Worm (Caenorhabditis elegans) whole organism, L4 larva: ENCODE measurements around the gene F53B7.7.

Experiments
- D1046.2 ChIP-seq: fragments of 200-800 bp; sonication (Bioruptor generic); IDR thresholded peaks from 2 replicates; pipeline ENCODE4 v1.3.6; 2022; ENCODE audit warnings: missing genetic modification characterization, missing compliant biosample characterization
- F10B5.3 ChIP-seq: sonication (generic microtip); optimal IDR thresholded peaks from 2 replicates; lab custom pipeline; 2016; ENCODE audit warnings: mild to moderate bottlenecking, missing genetic modification characterization, missing compliant biosample characterization
- F37D6.2 ChIP-seq: sonication (generic microtip); optimal IDR thresholded peaks from 2 replicates; lab custom pipeline; 2016; ENCODE audit warnings: mild to moderate bottlenecking, missing genetic modification characterization, missing compliant biosample characterization
- F49E8.2 ChIP-seq: sonication (generic microtip); optimal IDR thresholded peaks from 2 replicates; lab custom pipeline; 2016; ENCODE audit warnings: missing compliant biosample characterization, mild to moderate bottlenecking, missing genetic modification characterization, borderline replicate concordance
- R02D3.7 ChIP-seq: fragments of 150-350 bp; sonication (generic microtip); optimal IDR thresholded peaks from 3 replicates; lab custom pipeline; 2014; ENCODE audit warnings: missing biosample characterization, missing genetic modification characterization
- ama-1 ChIP-seq: fragments of 150-350 bp; optimal IDR thresholded peaks from 2 replicates; lab custom pipeline; 2014; ENCODE audit warnings: inconsistent platforms, mixed read lengths
- ceh-20 ChIP-seq: fragments of 200-800 bp; sonication (Bioruptor generic); IDR thresholded peaks from 2 replicates; pipeline ENCODE4 v1.3.6; 2022; ENCODE audit warnings: missing genetic modification reagents, missing genetic modification characterization, missing compliant biosample characterization
- ceh-44 ChIP-seq: fragments of 200-800 bp; sonication (Bioruptor generic); IDR thresholded peaks from 2 replicates; pipeline ENCODE4 v1.3.6; 2022; ENCODE audit warnings: missing genetic modification reagents, missing genetic modification characterization, missing compliant biosample characterization
- ceh-62 ChIP-seq: sonication (generic microtip); optimal IDR thresholded peaks from 2 replicates; lab custom pipeline; 2017; ENCODE audit warnings: missing biosample characterization, missing genetic modification characterization
- ceh-82 ChIP-seq: sonication (generic microtip); optimal IDR thresholded peaks from 2 replicates; lab custom pipeline; 2017; ENCODE audit warnings: missing biosample characterization, missing genetic modification characterization
- ctbp-1 ChIP-seq: fragments of 200-800 bp; sonication (Bioruptor generic); IDR thresholded peaks from 2 replicates; pipeline ENCODE4 v1.3.6; 2022; ENCODE audit warnings: missing genetic modification reagents, missing genetic modification characterization, missing compliant biosample characterization
- daf-16 ChIP-seq, 3 experiments: sonication (generic microtip); optimal IDR thresholded peaks; 2 replicates each; lab custom pipeline; 2016 to 2017; ENCODE audit warnings: missing genetic modification characterization in 3 of 3, missing genetic modification reagents in 3 of 3, mild to moderate bottlenecking in 2 of 3, missing compliant biosample characterization in 2 of 3, missing biosample characterization in 1 of 3, moderate library complexity in 1 of 3
- daf-19 ChIP-seq: fragments of 200-800 bp; sonication (Bioruptor generic); conservative IDR thresholded peaks from 2 replicates; pipeline ENCODE4 v1.3.6; 2022; ENCODE audit warnings: missing genetic modification characterization, missing compliant biosample characterization
- dmd-6 ChIP-seq: fragments of 200-800 bp; sonication (Bioruptor generic); IDR thresholded peaks from 2 replicates; pipeline ENCODE4 v1.3.6; 2022; ENCODE audit warnings: missing genetic modification reagents, missing genetic modification characterization, missing compliant biosample characterization
- duxl-1 ChIP-seq: sonication (generic microtip); optimal IDR thresholded peaks from 2 replicates; lab custom pipeline; 2016; ENCODE audit warnings: mild to moderate bottlenecking, missing genetic modification characterization, moderate library complexity, missing compliant biosample characterization; ENCODE audit not compliant: poor library complexity
- dve-1 ChIP-seq: sonication (generic microtip); optimal IDR thresholded peaks from 2 replicates; lab custom pipeline; 2017; ENCODE audit warnings: antibody characterized with exemption, mild to moderate bottlenecking, missing genetic modification characterization, missing compliant biosample characterization; ENCODE audit not compliant: insufficient read depth
- hif-1 ChIP-seq, 2 experiments: sonication (generic microtip); optimal IDR thresholded peaks; 2 replicates each; lab custom pipeline; 2016 to 2017; ENCODE audit warnings: missing compliant biosample characterization in 2 of 2, missing genetic modification characterization in 2 of 2, missing genetic modification reagents in 2 of 2, missing genotype in 2 of 2, mild to moderate bottlenecking in 1 of 2
- hlh-11 ChIP-seq: fragments of 200-800 bp; sonication (Bioruptor generic); optimal IDR thresholded peaks from 2 replicates; lab custom pipeline; 2018; ENCODE audit warnings: mild to moderate bottlenecking, missing genetic modification characterization, missing compliant biosample characterization
- hlh-30 ChIP-seq: sonication (generic microtip); optimal IDR thresholded peaks from 2 replicates; lab custom pipeline; 2017; ENCODE audit warnings: antibody characterized with exemption, mild to moderate bottlenecking, missing genetic modification characterization, missing compliant biosample characterization; ENCODE audit not compliant: insufficient read depth
- jun-1 ChIP-seq: fragments of 150-350 bp; optimal IDR thresholded peaks from 2 replicates; lab custom pipeline; 2014; ENCODE audit warnings: missing biosample characterization, missing genetic modification reagents, missing genetic modification characterization
- lin-13 ChIP-seq: fragments of 150-350 bp; optimal IDR thresholded peaks from 2 replicates; lab custom pipeline; 2014; ENCODE audit warnings: missing biosample characterization, missing genetic modification reagents, missing genetic modification characterization
- lin-29 ChIP-seq: fragments of 200-800 bp; sonication (Bioruptor generic); IDR thresholded peaks from 2 replicates; pipeline ENCODE4 v1.3.6; 2022; ENCODE audit warnings: missing genetic modification reagents, missing genetic modification characterization, missing compliant biosample characterization
- lin-38 ChIP-seq: fragments of 200-800 bp; sonication (Bioruptor generic); IDR thresholded peaks from 2 replicates; pipeline ENCODE4 v1.3.6; 2022; ENCODE audit warnings: missing genetic modification reagents, missing genetic modification characterization, missing compliant biosample characterization
- lin-39 ChIP-seq: fragments of 150-350 bp; optimal IDR thresholded peaks from 2 replicates; lab custom pipeline; 2014; ENCODE audit warnings: missing biosample characterization, missing genetic modification reagents, missing genetic modification characterization
- lir-3 ChIP-seq: sonication (generic microtip); optimal IDR thresholded peaks from 2 replicates; lab custom pipeline; 2016; ENCODE audit warnings: mild to moderate bottlenecking, missing genetic modification characterization, missing compliant biosample characterization
- lsy-2 ChIP-seq, 2 experiments: fragments of 150-350 bp in 1 of 2; sonication (generic microtip) in 1 of 2; optimal IDR thresholded peaks; 2 replicates each; lab custom pipeline; 2014 to 2017; ENCODE audit warnings: missing biosample characterization in 2 of 2, missing genetic modification characterization in 2 of 2
- madf-9 ChIP-seq: fragments of 200-800 bp; sonication (Bioruptor generic); conservative IDR thresholded peaks from 2 replicates; pipeline ENCODE4 v1.3.6; 2022; ENCODE audit warnings: missing genetic modification reagents, missing genetic modification characterization, missing compliant biosample characterization
- mdl-1 ChIP-seq, 2 experiments: fragments of 150-350 bp in 1 of 2; sonication (generic microtip) in 1 of 2; optimal IDR thresholded peaks; 2 replicates each; lab custom pipeline; 2014 to 2017; ENCODE audit warnings: missing biosample characterization in 2 of 2, missing genetic modification characterization in 2 of 2
- mep-1 ChIP-seq: fragments of 150-350 bp; sonication (generic microtip); optimal IDR thresholded peaks from 3 replicates; lab custom pipeline; 2014; ENCODE audit warnings: missing biosample characterization, missing genetic modification characterization
- mes-2 ChIP-seq: sonication (generic microtip); optimal IDR thresholded peaks from 2 replicates; lab custom pipeline; 2016; ENCODE audit warnings: missing genotype, mild to moderate bottlenecking, missing genetic modification characterization, missing compliant biosample characterization; ENCODE audit not compliant: poor library complexity, severe bottlenecking
- mxl-2 ChIP-seq: fragments of 200-800 bp; sonication (Bioruptor generic); conservative IDR thresholded peaks from 2 replicates; pipeline ENCODE4 v1.3.6; 2022; ENCODE audit warnings: missing genetic modification reagents, missing genetic modification characterization, missing compliant biosample characterization
- mxl-3 ChIP-seq: fragments of 200-800 bp; sonication (Bioruptor generic); optimal IDR thresholded peaks from 2 replicates; lab custom pipeline; 2018; ENCODE audit warnings: mild to moderate bottlenecking, missing genetic modification characterization, missing compliant biosample characterization
- nhr-10 ChIP-seq: fragments of 150-350 bp; optimal IDR thresholded peaks from 2 replicates; lab custom pipeline; 2014; ENCODE audit warnings: missing biosample characterization, missing genetic modification characterization
- nhr-11 ChIP-seq: fragments of 150-350 bp; optimal IDR thresholded peaks from 2 replicates; lab custom pipeline; 2014; ENCODE audit warnings: missing biosample characterization, missing genetic modification characterization
- nhr-42 ChIP-seq: fragments of 200-800 bp; sonication (Bioruptor generic); IDR thresholded peaks from 2 replicates; pipeline ENCODE4 v1.3.6; 2022; ENCODE audit warnings: missing genetic modification characterization, missing compliant biosample characterization
- nhr-48 ChIP-seq: sonication (generic microtip); optimal IDR thresholded peaks from 2 replicates; lab custom pipeline; 2016; ENCODE audit warnings: mild to moderate bottlenecking, missing genetic modification characterization, missing compliant biosample characterization
- nhr-76 ChIP-seq: fragments of 150-350 bp; optimal IDR thresholded peaks from 2 replicates; lab custom pipeline; 2014; ENCODE audit warnings: missing biosample characterization, missing genetic modification characterization
- pha-4 ChIP-seq, 2 experiments: fragments of 150-350 bp in 1 of 2; fragments of 200-800 bp in 1 of 2; sonication (Bioruptor generic) in 1 of 2; IDR thresholded peaks in 1 of 2; optimal IDR thresholded peaks in 1 of 2; 2 replicates each; pipeline versions ENCODE4 v1.3.6 to Lab custom; 2014 to 2022; ENCODE audit warnings: missing genetic modification characterization in 2 of 2, missing genetic modification reagents in 2 of 2, missing biosample characterization in 1 of 2, missing compliant biosample characterization in 1 of 2
- php-3 ChIP-seq: fragments of 200-800 bp; sonication (Bioruptor generic); IDR thresholded peaks from 2 replicates; pipeline ENCODE4 v1.3.6; 2022; ENCODE audit warnings: missing genetic modification reagents, missing genetic modification characterization, missing compliant biosample characterization
- pqm-1 ChIP-seq: sonication (generic microtip); optimal IDR thresholded peaks from 2 replicates; lab custom pipeline; 2017; ENCODE audit warnings: missing biosample characterization, missing genetic modification characterization
- rbr-2 ChIP-seq: sonication (generic microtip); optimal IDR thresholded peaks from 2 replicates; lab custom pipeline; 2016; ENCODE audit warnings: missing genotype, missing genetic modification characterization, missing compliant biosample characterization
- set-16 ChIP-seq: fragments of 200-800 bp; sonication (Bioruptor generic); IDR thresholded peaks from 2 replicates; pipeline ENCODE4 v1.3.6; 2022; ENCODE audit warnings: missing genetic modification reagents, missing genetic modification characterization, missing compliant biosample characterization
- snpc-1.2 ChIP-seq: fragments of 200-800 bp; sonication (Bioruptor generic); IDR thresholded peaks from 2 replicates; pipeline ENCODE4 v1.3.6; 2022; ENCODE audit warnings: missing genetic modification reagents, missing genetic modification characterization, missing compliant biosample characterization
- spr-3 ChIP-seq: fragments of 200-800 bp; sonication (Bioruptor generic); optimal IDR thresholded peaks from 2 replicates; lab custom pipeline; 2018; ENCODE audit warnings: mild to moderate bottlenecking, missing genetic modification characterization, missing compliant biosample characterization
- tra-1 ChIP-seq: fragments of 200-800 bp; sonication (Bioruptor generic); IDR thresholded peaks from 2 replicates; pipeline ENCODE4 v1.3.6; 2022; ENCODE audit warnings: missing genetic modification reagents, missing genetic modification characterization, missing compliant biosample characterization
- unc-62 ChIP-seq, 3 experiments: fragments of 150-350 bp in 1 of 3; sonication (generic microtip); optimal IDR thresholded peaks in 2 of 3; peaks in 1 of 3; 1 replicate in 1 of 3; 2 replicates in 2 of 3; lab custom pipeline; 2014 to 2017; ENCODE audit warnings: missing biosample characterization in 3 of 3, missing genetic modification characterization in 3 of 3, missing genetic modification reagents in 3 of 3, missing genotype in 1 of 3
- vab-7 ChIP-seq: fragments of 200-800 bp; sonication (Bioruptor generic); IDR thresholded peaks from 2 replicates; pipeline ENCODE4 v1.3.6; 2022; ENCODE audit warnings: missing genetic modification reagents, missing genetic modification characterization, missing compliant biosample characterization
- zfp-3 ChIP-seq: fragments of 200-800 bp; sonication (Bioruptor generic); conservative IDR thresholded peaks from 2 replicates; pipeline ENCODE4 v1.3.6; 2022; ENCODE audit warnings: missing genetic modification reagents, missing genetic modification characterization, missing compliant biosample characterization
- zip-2 ChIP-seq: fragments of 150-350 bp; optimal IDR thresholded peaks from 2 replicates; lab custom pipeline; 2014; ENCODE audit warnings: missing biosample characterization, missing genetic modification characterization

The F53B7.7 gene

DNA sequence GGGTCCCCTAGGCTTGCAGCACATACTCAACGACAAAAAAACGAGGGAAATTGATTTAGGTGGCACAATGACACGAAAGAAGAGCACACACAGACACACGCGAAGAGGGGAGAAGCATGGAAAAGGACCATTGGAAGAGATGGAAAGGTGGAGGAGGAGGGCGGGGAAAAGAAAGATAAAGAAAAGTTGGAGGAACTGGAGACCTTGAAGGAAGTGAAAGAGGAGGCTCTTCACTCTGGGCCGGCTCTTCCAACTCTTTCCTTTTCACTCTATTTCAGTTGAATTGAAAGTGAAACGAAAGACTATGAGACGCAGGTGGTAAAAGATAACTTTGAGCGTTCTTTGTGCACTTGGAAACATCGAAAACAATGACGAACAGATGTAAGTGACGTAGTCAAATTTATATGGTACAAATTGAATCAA lies 37.4 kb upstream of the F53B7.7 start (continued):
- TF ChIP-seq vab-7 (GFP tag; lab: Robert Waterston, UW), result no peak
- TF ChIP-seq ceh-62, result no peak
- no peak for TF ChIP-seq zip-2
- TF ChIP-seq mxl-2 (GFP tag; lab: Robert Waterston, UW), result no peak
- peak; percentile 35 for TF ChIP-seq lin-13 (GFP tag; lab: Kevin White, UChicago)
- no peak for TF ChIP-seq lir-3 (tag; lab: Kevin White, UChicago)
- peak in 1 of 2 experiments; percentile 2 for TF ChIP-seq mdl-1 (tag; optimal IDR thresholded peaks at IDR 0.05; lab: Kevin White, UChicago)
- no peak for TF ChIP-seq R02D3.7 (tag; lab: Kevin White, UChicago)
- peak; percentile 58 for TF ChIP-seq dmd-6
- TF ChIP-seq nhr-48 (tag; lab: Kevin White, UChicago), result peak; percentile 40
- no peak for TF ChIP-seq duxl-1 (tag; lab: Kevin White, UChicago)
- no peak for TF ChIP-seq F10B5.3 (tag; lab: Kevin White, UChicago)
- no peak for TF ChIP-seq snpc-1.2 (GFP tag; lab: Robert Waterston, UW)
- TF ChIP-seq pha-4 (GFP tag; IDR thresholded peaks at IDR 0.05; lab: Robert Waterston, UW), result no peak
- no peak for TF ChIP-seq pha-4 (tag; optimal IDR thresholded peaks at IDR 0.05; lab: Kevin White, UChicago)
- no peak for TF ChIP-seq lin-39 (tag; lab: Kevin White, UChicago)
- peak; percentile 7 for TF ChIP-seq mes-2
- TF ChIP-seq lsy-2 (tag; optimal IDR thresholded peaks at IDR 0.05; lab: Kevin White, UChicago), result peak; percentile 24 to 57
- no peak for TF ChIP-seq pqm-1 (tag; lab: Kevin White, UChicago)
- peak in 1 of 2 experiments; percentile 66 for TF ChIP-seq hif-1 (tag; optimal IDR thresholded peaks at IDR 0.05; lab: Kevin White, UChicago)
- TF ChIP-seq daf-19 (GFP tag; lab: Robert Waterston, UW), result 0 out of 2 replicates have a peak, but pooled peaks have one; percentile 38
- TF ChIP-seq nhr-42 (GFP tag; lab: Robert Waterston, UW), result peak; percentile 65; the same call in 1 of the 2 replicates
- no peak for TF ChIP-seq F49E8.2 (tag; lab: Kevin White, UChicago)
- TF ChIP-seq dve-1 (tag; lab: Kevin White, UChicago), result peak; percentile 52
- TF ChIP-seq hlh-11, result peak; percentile 84
- TF ChIP-seq mxl-3 (GFP tag; lab: Kevin White, UChicago), result peak; percentile 29
- TF ChIP-seq F37D6.2, result peak; percentile 60
- TF ChIP-seq ama-1 (lab: Kevin White, UChicago), result peak; percentile 6
- TF ChIP-seq madf-9 (GFP tag; lab: Robert Waterston, UW), result no peak
- peak; percentile 60 for TF ChIP-seq lin-38
- peak; percentile 65 for TF ChIP-seq rbr-2 (tag; lab: Kevin White, UChicago)
- peak in 1 of 2 experiments; percentile 87 for TF ChIP-seq daf-16 (GFP tag; optimal IDR thresholded peaks at IDR 0.05; lab: Kevin White, UChicago)
- TF ChIP-seq daf-16 (tag; optimal IDR thresholded peaks at IDR 0.05; lab: Kevin White, UChicago), result peak; percentile 53
- TF ChIP-seq mep-1 (tag; lab: Kevin White, UChicago), result peak; percentile 60
- TF ChIP-seq ceh-20, result peak; percentile 56
- no peak for TF ChIP-seq unc-62 (GFP tag; optimal IDR thresholded peaks at IDR 0.05 in 1 of 2; lab: Kevin White, UChicago)
- TF ChIP-seq unc-62 (tag; optimal IDR thresholded peaks at IDR 0.05; lab: Kevin White, UChicago), result no peak
- no peak for TF ChIP-seq lin-29 (GFP tag; lab: Robert Waterston, UW)
- TF ChIP-seq, all 104 proteins: peak for 33

DNA sequence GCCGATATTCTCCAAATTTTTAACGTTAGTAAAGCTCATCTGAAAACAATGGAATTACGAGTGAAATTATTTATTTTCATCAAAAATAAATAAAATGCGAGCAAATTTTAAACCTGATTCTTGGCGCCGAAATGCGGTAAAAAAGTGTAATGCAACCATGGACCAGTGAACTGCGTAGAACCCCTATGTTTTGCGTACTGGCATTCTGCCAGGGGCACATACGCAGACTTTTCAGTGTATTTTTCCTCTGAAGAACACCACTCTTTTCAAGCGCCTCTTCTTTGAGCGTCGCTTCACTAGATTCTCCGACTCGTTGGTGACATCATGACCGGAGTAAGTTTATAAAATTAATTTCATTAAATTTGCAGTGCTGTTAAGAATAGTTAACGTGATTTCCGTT lies 33.4 kb upstream of the F53B7.7 start, which contains the start of the genes ctf-4 and eef-1G:
TSS of gene ctf-4 (minus strand) at position 39 of the 400 bp plus-strand sequence.
TSS of gene eef-1G (plus strand) at position 219 of the 400 bp plus-strand sequence.
- TF ChIP-seq set-16 (GFP tag; lab: Robert Waterston, UW) (peak; percentile 31), ctbp-1 (GFP tag; lab: Robert Waterston, UW) (peak; percentile 92), jun-1 (tag; lab: Kevin White, UChicago) (peak; percentile 84), hlh-30 (peak; percentile 91), php-3 (GFP tag; lab: Robert Waterston, UW) (peak; percentile 82), nhr-48 (tag; lab: Kevin White, UChicago) (peak; percentile 94), nhr-76 (tag; lab: Kevin White, UChicago) (peak; percentile 18), nhr-10 (tag; lab: Kevin White, UChicago) (peak; percentile 82), tra-1 (GFP tag; lab: Robert Waterston, UW) (peak; percentile 85; the same call in 1 of the 2 replicates), spr-3 (GFP tag; lab: Kevin White, UChicago) (peak; percentile 66), nhr-11 (tag; lab: Kevin White, UChicago) (peak; percentile 98), D1046.2 (GFP tag; lab: Robert Waterston, UW) (no peak), zip-2 (peak; percentile 64), zfp-3 (GFP tag; lab: Robert Waterston, UW) (peak; percentile 83), ceh-44 (GFP tag; lab: Robert Waterston, UW) (no peak), ceh-82 (tag; lab: Kevin White, UChicago) (no peak)
